Worm (Caenorhabditis elegans): ENCODE data around the gene K08D9.2.

The K08D9.2 gene

ce11 chrV:3210147-3210546 is 17.3 kb upstream of the K08D9.2 start, which contains the start of gene apx-1:
TSS of gene apx-1 (plus strand) at chrV:3210196.
- TF ChIP-seq nhr-232 (tag; optimal IDR thresholded peaks at IDR 0.05) (no peak), sox-4 (tag; optimal IDR thresholded peaks at IDR 0.05) (no peak)

DNA sequence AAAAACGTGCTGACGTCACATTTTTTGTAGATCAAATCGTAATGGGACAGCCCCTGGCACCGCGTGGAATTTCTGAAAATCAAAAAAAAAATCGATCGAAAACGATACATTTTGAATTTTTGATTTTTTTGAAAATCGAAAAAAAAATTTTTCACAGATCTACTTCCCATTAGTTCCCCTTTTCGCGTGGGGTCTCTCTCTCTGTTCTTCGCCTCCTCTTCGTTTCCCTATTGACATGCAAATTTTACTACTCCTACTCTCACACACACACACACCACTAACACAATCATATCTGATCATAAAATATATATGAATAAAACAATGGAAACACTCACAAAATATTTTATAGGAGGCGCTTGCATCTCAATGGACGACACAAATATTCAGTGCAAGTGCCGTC is 8.9 kb upstream of the K08D9.2 start:
- TF ChIP-seq hlh-15 (tag; optimal IDR thresholded peaks at IDR 0.05) (no peak), dve-1 (tag; optimal IDR thresholded peaks at IDR 0.05) (no peak), pha-2 (tag; optimal IDR thresholded peaks at IDR 0.05) (no peak), ceh-48 (tag; optimal IDR thresholded peaks at IDR 0.05) (no peak), hlh-6 (tag; optimal IDR thresholded peaks at IDR 0.05) (no peak), ceh-14 (tag; optimal IDR thresholded peaks at IDR 0.05) (peak; percentile 25), hlh-13 (GFP tag; optimal IDR thresholded peaks at IDR 0.05) (no peak), rnt-1 (tag; optimal IDR thresholded peaks at IDR 0.05) (peak; percentile 12), ztf-16 (tag; optimal IDR thresholded peaks at IDR 0.05) (no peak), lim-6 (tag; optimal IDR thresholded peaks at IDR 0.05) (peak; percentile 29), ceh-45 (GFP tag; IDR thresholded peaks at IDR 0.05) (no peak), K09A11.1 (tag; optimal IDR thresholded peaks at IDR 0.05; ENCODE audit: insufficient read depth) (no peak), ceh-30 (tag; optimal IDR thresholded peaks at IDR 0.05) (no peak), Y22D7AL.16 (tag; optimal IDR thresholded peaks at IDR 0.05) (no peak), npax-4 (tag; optimal IDR thresholded peaks at IDR 0.05) (no peak), nhr-232 (tag; optimal IDR thresholded peaks at IDR 0.05) (no peak), gmeb-2 (tag; optimal IDR thresholded peaks at IDR 0.05) (no peak), syd-9 (tag; optimal IDR thresholded peaks at IDR 0.05) (no peak), ets-4 (tag; optimal IDR thresholded peaks at IDR 0.05) (no peak), pax-1 (tag; optimal IDR thresholded peaks at IDR 0.05) (no peak), pqm-1 (tag; optimal IDR thresholded peaks at IDR 0.05) (no peak), nhr-11 (tag; optimal IDR thresholded peaks at IDR 0.05) (no peak), ceh-2 (tag; optimal IDR thresholded peaks at IDR 0.05) (peak; percentile 47), ceh-18 (tag; optimal IDR thresholded peaks at IDR 0.05) (no peak), ceh-34 (tag; optimal IDR thresholded peaks at IDR 0.05) (no peak), ceh-9 (tag; optimal IDR thresholded peaks at IDR 0.05) (no peak), fax-1 (tag; optimal IDR thresholded peaks at IDR 0.05) (no peak), fkh-6 (tag; optimal IDR thresholded peaks at IDR 0.05) (peak; percentile 27), dmd-4 (tag; optimal IDR thresholded peaks at IDR 0.05; ENCODE audit: borderline replicate concordance) (no peak), odd-2 (tag; optimal IDR thresholded peaks at IDR 0.05) (no peak), ref-2 (tag; optimal IDR thresholded peaks at IDR 0.05) (peak; percentile 60), mec-3 (tag; optimal IDR thresholded peaks at IDR 0.05; ENCODE audit: borderline replicate concordance) (no peak), madf-2 (tag; optimal IDR thresholded peaks at IDR 0.05) (no peak), sox-2 (GFP tag; IDR thresholded peaks at IDR 0.05) (no peak), tbx-2 (tag; optimal IDR thresholded peaks at IDR 0.05) (peak; percentile 77), elt-4 (tag; optimal IDR thresholded peaks at IDR 0.05) (no peak), unc-55 (GFP tag; optimal IDR thresholded peaks at IDR 0.05) (no peak), fkh-10 (GFP tag; optimal IDR thresholded peaks at IDR 0.05) (no peak), C38D4.7 (GFP tag; optimal IDR thresholded peaks at IDR 0.05) (peak; percentile 26), tbx-7 (tag; optimal IDR thresholded peaks at IDR 0.05) (peak; percentile 28), unc-42 (tag; optimal IDR thresholded peaks at IDR 0.05) (no peak), ceh-22 (tag; optimal IDR thresholded peaks at IDR 0.05) (no peak), ahr-1 (tag; optimal IDR thresholded peaks at IDR 0.05) (no peak), unc-86 (tag; optimal IDR thresholded peaks at IDR 0.05) (no peak), nfya-1 (tag; optimal IDR thresholded peaks at IDR 0.05) (no peak), zip-5 (tag; optimal IDR thresholded peaks at IDR 0.05) (peak; percentile 64), ama-1 (optimal IDR thresholded peaks at IDR 0.05) (no peak), hlh-30 (tag; optimal IDR thresholded peaks at IDR 0.05; ENCODE audit: insufficient read depth) (no peak), ceh-24 (tag; optimal IDR thresholded peaks at IDR 0.05) (no peak), K02D7.2 (tag; optimal IDR thresholded peaks at IDR 0.05) (no peak), elt-2 (tag; optimal IDR thresholded peaks at IDR 0.05) (peak; percentile 5), pat-9 (tag; optimal IDR thresholded peaks at IDR 0.05) (no peak)
